Worm (Caenorhabditis elegans) whole organism, L4/young adult: ENCODE measurements around the gene endu-2.

Experiments used
- W03F9.2 ChIP-seq: fragments of 150-350 bp; optimal IDR thresholded peaks from 2 replicates; lab custom pipeline; 2014; ENCODE audit warnings: missing biosample characterization, missing genetic modification characterization
- dao-5 ChIP-seq: sonication (generic microtip); optimal IDR thresholded peaks from 2 replicates; lab custom pipeline; 2016; ENCODE audit warnings: missing genotype, missing genetic modification characterization, moderate library complexity, missing compliant biosample characterization
- him-1 ChIP-seq: sonication (generic microtip); optimal IDR thresholded peaks from 2 replicates; lab custom pipeline; 2016; ENCODE audit warnings: missing genotype, missing genetic modification reagents, missing genetic modification characterization, missing compliant biosample characterization

The endu-2 gene

DNA sequence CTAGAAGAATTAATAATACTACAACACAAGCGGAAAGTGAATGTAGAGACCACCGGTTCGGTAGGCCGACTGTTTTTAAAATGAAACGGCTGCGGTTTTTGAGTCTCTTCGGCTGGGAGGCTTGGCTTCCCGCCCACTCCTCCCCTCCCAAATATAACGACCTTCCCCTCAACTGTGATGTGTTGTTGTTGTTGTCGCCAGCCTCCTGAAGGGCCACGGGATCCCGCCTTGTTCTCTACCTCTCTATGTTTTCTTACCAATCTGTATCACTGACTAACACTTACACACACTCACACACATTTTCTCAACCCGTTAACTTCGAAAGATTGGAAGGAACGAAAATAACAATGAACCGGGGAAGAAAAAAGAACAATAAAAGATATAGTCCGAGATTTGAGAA, 8.5 kb upstream of the endu-2 start:
- TF ChIP-seq him-1 (tag; lab: Kevin White, UChicago) (no peak), W03F9.2 (tag; lab: Kevin White, UChicago) (no peak), dao-5 (tag; lab: Kevin White, UChicago) (no peak)

- TF ChIP-seq him-1 (tag; lab: Kevin White, UChicago) (no peak), dao-5 (tag; lab: Kevin White, UChicago) (no peak), W03F9.2 (tag; lab: Kevin White, UChicago) (no peak)
Measured at ce11 chrX:8235994-8236393, 6.1 kb upstream of the endu-2 start, which contains the start of gene M60.4. TSS of gene M60.4 (minus strand) at chrX:8236314.

- TF ChIP-seq W03F9.2 (tag; lab: Kevin White, UChicago) (no peak), dao-5 (tag; lab: Kevin White, UChicago) (no peak), him-1 (tag; lab: Kevin White, UChicago) (no peak)
Measured at ce11 chrX:8236515-8236914, 5.6 kb upstream of the endu-2 start.

DNA sequence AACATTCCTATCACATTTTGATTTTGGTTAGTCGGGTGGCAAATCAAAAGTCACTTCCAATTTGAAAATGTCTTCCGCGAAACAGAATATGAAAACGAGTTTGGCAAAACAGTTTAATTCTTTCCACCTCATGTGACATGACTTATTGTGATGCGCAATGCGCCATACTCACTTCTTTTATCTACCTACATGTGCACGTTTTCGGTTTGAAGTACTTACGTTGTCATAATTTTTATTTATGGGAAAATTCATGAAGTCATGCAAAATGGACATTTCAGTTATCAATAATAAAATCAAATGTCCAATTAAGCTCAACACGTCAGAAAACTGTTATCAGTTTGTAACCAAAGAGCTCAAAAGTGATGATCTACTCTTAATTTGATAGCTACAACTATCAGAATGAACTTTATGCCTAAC, 3.5 kb upstream of the endu-2 start:
- TF ChIP-seq dao-5 (tag; lab: Kevin White, UChicago) (no peak), W03F9.2 (tag; lab: Kevin White, UChicago) (no peak), him-1 (tag; lab: Kevin White, UChicago) (no peak)

ce11 chrX:8243116-8243515, 1.0 kb downstream of the endu-2 start:
- no peak for TF ChIP-seq him-1 (tag; lab: Kevin White, UChicago)
- no peak for TF ChIP-seq W03F9.2 (tag; lab: Kevin White, UChicago)
- TF ChIP-seq dao-5 (tag; lab: Kevin White, UChicago) = no peak

- TF ChIP-seq dao-5 (tag; lab: Kevin White, UChicago) (no peak), W03F9.2 (tag; lab: Kevin White, UChicago) (no peak), him-1 (tag; lab: Kevin White, UChicago) (no peak)
Measured at ce11 chrX:8246126-8246525, 4.0 kb downstream of the endu-2 start, which contains the start of gene kqt-2. TSS of gene kqt-2 (minus strand) at chrX:8246369.

ce11 chrX:8247088-8247487, 5.0 kb downstream of the endu-2 start:
- TF ChIP-seq dao-5 (tag; lab: Kevin White, UChicago) = no peak
- no peak for TF ChIP-seq him-1 (tag; lab: Kevin White, UChicago)
- no peak for TF ChIP-seq W03F9.2 (tag; lab: Kevin White, UChicago)

DNA sequence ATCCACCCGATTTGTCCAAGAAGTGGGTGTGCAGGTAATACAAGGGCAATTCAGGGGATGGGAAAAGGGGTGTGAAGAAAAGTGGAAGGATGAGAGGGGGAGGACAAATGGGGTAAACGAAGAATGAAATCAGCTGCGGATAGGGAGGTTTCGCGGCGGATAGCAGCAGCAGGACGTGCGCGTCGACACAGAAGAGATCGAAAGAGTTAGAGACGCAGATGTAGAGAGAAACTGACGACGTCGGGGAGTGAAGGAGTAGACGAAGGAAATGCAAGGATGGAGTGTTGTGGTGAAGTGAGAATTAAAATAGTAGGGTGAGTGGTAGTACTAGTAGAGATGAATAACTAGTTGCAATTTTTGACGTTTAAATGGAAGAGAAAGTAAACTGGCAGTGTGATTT, 10.2 kb downstream of the endu-2 start, which contains the start of gene M60.6:
Gene M60.6, minus strand, starts transcription at position 166 of the 400 bp plus-strand sequence.
- TF ChIP-seq W03F9.2 (tag; lab: Kevin White, UChicago) (no peak), dao-5 (tag; lab: Kevin White, UChicago) (no peak), him-1 (tag; lab: Kevin White, UChicago) (no peak)

DNA sequence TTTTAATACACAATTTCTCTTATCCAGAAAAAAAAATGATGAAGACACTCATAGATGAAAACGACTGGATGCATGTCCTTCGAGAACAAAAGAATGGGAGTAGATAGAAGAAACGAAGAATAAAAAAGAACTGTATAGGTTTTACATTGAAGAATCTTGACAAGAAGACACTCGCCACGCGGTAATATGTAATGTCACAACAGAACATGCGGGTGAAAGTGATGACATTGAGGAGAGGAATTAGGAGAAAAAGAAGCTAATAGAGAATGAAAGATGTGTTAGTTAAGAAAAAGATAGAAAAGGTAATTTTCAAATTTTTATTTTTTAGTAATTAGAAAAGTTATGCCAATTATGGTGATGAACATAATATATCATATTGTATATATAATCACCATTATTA, 13.3 kb downstream of the endu-2 start:
- no peak for TF ChIP-seq him-1 (tag; lab: Kevin White, UChicago)

DNA sequence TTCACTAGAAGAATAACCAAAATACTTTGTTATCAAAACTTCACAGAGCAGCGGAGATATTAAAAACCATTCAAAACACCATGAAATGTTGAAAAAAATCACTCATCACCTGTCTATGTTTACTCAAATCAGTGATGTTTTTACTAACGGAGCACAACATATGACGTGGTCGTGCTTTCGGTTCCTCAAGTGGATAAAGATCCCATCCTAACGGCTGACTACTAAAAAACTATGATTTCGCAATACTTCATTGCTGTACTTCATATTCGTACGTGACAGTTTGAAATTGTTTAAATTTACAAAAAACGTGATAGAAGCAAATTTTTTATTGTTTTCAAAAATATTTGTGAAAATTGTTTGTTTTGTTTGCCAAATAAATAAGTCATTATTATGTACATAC, 15.6 kb downstream of the endu-2 start:
- TF ChIP-seq dao-5 (tag; lab: Kevin White, UChicago) = no peak

- TF ChIP-seq him-1 (tag; lab: Kevin White, UChicago) (no peak), W03F9.2 (tag; lab: Kevin White, UChicago) (no peak), dao-5 (tag; lab: Kevin White, UChicago) (no peak)
Measured at ce11 chrX:8261125-8261684, 19.1 kb downstream of the endu-2 start, which contains the start of gene M60.7. TSS of gene M60.7 (minus strand) at chrX:8261175.

- no peak for TF ChIP-seq W03F9.2 (tag; lab: Kevin White, UChicago)
Measured at ce11 chrX:8262734-8263133, 20.6 kb downstream of the endu-2 start.

- no peak for TF ChIP-seq him-1 (tag; lab: Kevin White, UChicago)
- TF ChIP-seq dao-5 (tag; lab: Kevin White, UChicago) = no peak
- no peak for TF ChIP-seq W03F9.2 (tag; lab: Kevin White, UChicago)
Measured at ce11 chrX:8268083-8268482, 26.0 kb downstream of the endu-2 start.

DNA sequence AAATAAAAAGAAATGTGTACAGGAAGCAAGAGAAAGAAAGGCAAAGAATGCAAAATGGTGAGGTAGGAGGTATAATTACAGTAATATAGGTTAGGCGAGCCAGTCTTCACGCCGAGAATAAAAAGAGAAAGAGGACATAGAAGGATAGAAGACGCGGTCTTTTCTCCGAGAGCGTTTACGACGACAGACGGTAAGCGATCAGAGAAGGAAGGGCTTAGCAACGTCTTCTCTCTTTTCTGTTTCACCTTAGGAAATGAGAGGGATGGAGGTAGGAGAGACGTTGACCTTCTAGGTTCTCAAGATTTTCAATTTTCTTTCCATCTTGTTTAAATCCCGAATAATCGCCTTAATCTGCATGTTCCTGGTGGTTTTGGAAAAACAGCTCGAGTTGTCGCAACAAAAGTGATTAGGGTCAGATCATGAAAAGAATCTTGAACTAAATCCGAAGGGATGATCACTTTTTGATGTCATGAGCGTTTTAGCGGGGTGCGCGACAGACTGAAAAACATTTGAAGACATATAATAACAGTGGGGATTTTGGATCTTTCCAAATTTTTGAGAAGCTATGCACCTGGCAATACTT, 29.0 kb downstream of the endu-2 start, which contains the start of gene cutl-29:
Gene cutl-29, minus strand, starts transcription at position 51 of the 583 bp plus-strand sequence.
- no peak for TF ChIP-seq W03F9.2 (tag; lab: Kevin White, UChicago)
- no peak for TF ChIP-seq dao-5 (tag; lab: Kevin White, UChicago)
- TF ChIP-seq him-1 (tag; lab: Kevin White, UChicago) = no peak
